Fruit fly (Drosophila melanogaster) whole organism, embryonic: ENCODE results near the gene scramb2.

Source experiments
- CG12659 ChIP-seq: fragments of 200-800 bp; sonication (Bioruptor generic); optimal IDR thresholded peaks from 3 replicates; lab custom pipeline; 2017; ENCODE audit warnings: mild to moderate bottlenecking, missing biosample characterization, missing genetic modification reagents, missing genetic modification characterization
- CG12769 ChIP-seq: fragments of 200-800 bp; sonication (Bioruptor generic); optimal IDR thresholded peaks from 2 replicates; lab custom pipeline; 2019; ENCODE audit warnings: missing biosample characterization, mild to moderate bottlenecking, missing genetic modification characterization, moderate library complexity
- CG13424 ChIP-seq: fragments of 200-800 bp; sonication (Bioruptor generic); optimal IDR thresholded peaks from 2 replicates; lab custom pipeline; 2019; ENCODE audit warnings: missing biosample characterization, mild to moderate bottlenecking, missing genetic modification characterization, moderate library complexity
- CG13894 ChIP-seq: fragments of 200-800 bp; sonication (Bioruptor generic); optimal IDR thresholded peaks from 3 replicates; lab custom pipeline; 2018; ENCODE audit warnings: missing biosample characterization, mild to moderate bottlenecking, missing genetic modification characterization, moderate library complexity
- CG15269 ChIP-seq: fragments of 200-800 bp; sonication (Bioruptor generic); optimal IDR thresholded peaks from 2 replicates; lab custom pipeline; 2018; ENCODE audit warnings: missing biosample characterization, mild to moderate bottlenecking, missing genetic modification characterization, moderate library complexity
- CG16813 ChIP-seq: fragments of 200-800 bp; sonication (Bioruptor generic); IDR thresholded peaks from 3 replicates; pipeline ENCODE4 v1.3.6; 2022; ENCODE audit warnings: missing biosample characterization, missing genetic modification characterization; ENCODE audit not compliant: partially characterized antibody
- CG1832 ChIP-seq: fragments of 200-800 bp; sonication (Bioruptor generic); optimal IDR thresholded peaks from 2 replicates; lab custom pipeline; 2017; ENCODE audit warnings: missing biosample characterization, mild to moderate bottlenecking, missing genetic modification characterization, inconsistent platforms
- CG18599 ChIP-seq: fragments of 200-800 bp; sonication (Bioruptor generic); optimal IDR thresholded peaks from 3 replicates; lab custom pipeline; 2017; ENCODE audit warnings: missing biosample characterization, missing genetic modification characterization, mild to moderate bottlenecking, moderate library complexity, missing genetic modification reagents
- CG30020 ChIP-seq: fragments of 200-800 bp; optimal IDR thresholded peaks from 2 replicates; lab custom pipeline; 2019; ENCODE audit warnings: missing biosample characterization, mild to moderate bottlenecking, missing genetic modification characterization, moderate library complexity
- CG32532 ChIP-seq: fragments of 200-800 bp; sonication (Bioruptor generic); IDR thresholded peaks from 2 replicates; pipeline ENCODE4 v1.3.6; 2022; ENCODE audit warnings: missing biosample characterization, missing genetic modification characterization
- CG42726 ChIP-seq: fragments of 200-800 bp; sonication (Bioruptor generic); IDR thresholded peaks from 2 replicates; pipeline ENCODE4 v1.3.6; 2022; ENCODE audit warnings: missing biosample characterization, missing genetic modification characterization; ENCODE audit not compliant: partially characterized antibody
- CG5180 ChIP-seq: fragments of 200-800 bp; sonication (Bioruptor generic); optimal IDR thresholded peaks from 3 replicates; lab custom pipeline; 2017; ENCODE audit warnings: missing biosample characterization, missing genetic modification characterization, mild to moderate bottlenecking, moderate library complexity, missing genetic modification reagents
- CG5245 ChIP-seq: fragments of 200-800 bp; sonication (Bioruptor generic); optimal IDR thresholded peaks from 3 replicates; lab custom pipeline; 2016; ENCODE audit warnings: missing biosample characterization, missing genetic modification characterization
- CG7556 ChIP-seq: fragments of 200-800 bp; sonication (Bioruptor generic); optimal IDR thresholded peaks from 2 replicates; lab custom pipeline; 2017; ENCODE audit warnings: missing biosample characterization, mild to moderate bottlenecking, missing genetic modification characterization
- CG8388 ChIP-seq: fragments of 200-800 bp; sonication (Bioruptor generic); optimal IDR thresholded peaks from 2 replicates; lab custom pipeline; 2019; ENCODE audit warnings: missing biosample characterization, mild to moderate bottlenecking, missing genetic modification characterization, moderate library complexity
- CG9876 ChIP-seq: fragments of 200-800 bp; sonication (Bioruptor generic); optimal IDR thresholded peaks from 2 replicates; lab custom pipeline; 2016; ENCODE audit warnings: missing biosample characterization, missing genetic modification characterization
- CG9932 ChIP-seq: fragments of 200-800 bp; sonication (Bioruptor generic); IDR thresholded peaks from 2 replicates; pipeline ENCODE4 v1.3.6; 2022; ENCODE audit warnings: missing biosample characterization, missing genetic modification characterization
- E2f2 ChIP-seq: fragments of 200-800 bp; sonication (Bioruptor generic); IDR thresholded peaks from 2 replicates; pipeline ENCODE4 v1.3.6; 2022; ENCODE audit warnings: missing biosample characterization, missing genetic modification characterization
- Ets65A ChIP-seq: fragments of 200-800 bp; sonication (Bioruptor generic); peaks from one replicate; lab custom pipeline; 2016; ENCODE audit warnings: missing biosample characterization, missing genetic modification characterization
- Fer2 ChIP-seq: fragments of 200-800 bp; sonication (Bioruptor generic); optimal IDR thresholded peaks from 2 replicates; lab custom pipeline; 2018; ENCODE audit warnings: missing biosample characterization, mild to moderate bottlenecking, missing genetic modification characterization, moderate library complexity
- H2.0 ChIP-seq: fragments of 200-800 bp; sonication (Bioruptor generic); IDR thresholded peaks from 2 replicates; pipeline ENCODE4 v1.3.6; 2022; ENCODE audit warnings: missing biosample characterization, missing genetic modification characterization
- Hr51 ChIP-seq, 2 experiments: fragments of 200-800 bp; sonication (Bioruptor generic); optimal IDR thresholded peaks; 2 replicates in 1 of 2; 3 replicates in 1 of 2; lab custom pipeline; 2016 to 2018; ENCODE audit warnings: missing biosample characterization in 2 of 2, missing genetic modification characterization in 2 of 2, mild to moderate bottlenecking in 1 of 2, moderate library complexity in 1 of 2
- NFAT ChIP-seq: fragments of 200-800 bp; sonication (Bioruptor generic); IDR thresholded peaks from 2 replicates; pipeline ENCODE4 v1.3.6; 2022; ENCODE audit warnings: missing biosample characterization, missing genetic modification characterization
- NfI ChIP-seq: fragments of 200-800 bp; sonication (Bioruptor generic); optimal IDR thresholded peaks from 3 replicates; lab custom pipeline; 2018; ENCODE audit warnings: missing biosample characterization, mild to moderate bottlenecking, missing genetic modification characterization, moderate library complexity
- Opbp ChIP-seq: fragments of 200-800 bp; sonication (Bioruptor generic); IDR thresholded peaks from 3 replicates; pipeline ENCODE4 v1.3.6; 2022; ENCODE audit warnings: missing biosample characterization, missing genetic modification characterization; ENCODE audit not compliant: partially characterized antibody
- Ptx1 ChIP-seq: fragments of 200-800 bp; sonication (Bioruptor generic); IDR thresholded peaks from 2 replicates; pipeline ENCODE4 v1.3.6; 2022; ENCODE audit warnings: missing biosample characterization, missing genetic modification characterization
- Vsx1 ChIP-seq: fragments of 200-800 bp; sonication (Bioruptor generic); optimal IDR thresholded peaks from 2 replicates; lab custom pipeline; 2017; ENCODE audit warnings: missing biosample characterization, mild to moderate bottlenecking, missing genetic modification characterization, missing genetic modification reagents
- Xbp1 ChIP-seq: fragments of 200-800 bp; sonication (Bioruptor generic); optimal IDR thresholded peaks from 3 replicates; lab custom pipeline; 2016; ENCODE audit warnings: missing biosample characterization, mild to moderate bottlenecking, missing genetic modification characterization
- abd-A ChIP-seq: fragments of 200-800 bp; sonication (Bioruptor generic); optimal IDR thresholded peaks from 3 replicates; lab custom pipeline; 2019; ENCODE audit warnings: missing biosample characterization, mild to moderate bottlenecking, missing genetic modification characterization, moderate library complexity
- ato ChIP-seq: fragments of 200-800 bp; sonication (Bioruptor generic); IDR thresholded peaks from 2 replicates; pipeline ENCODE4 v1.3.6; 2022; ENCODE audit warnings: missing biosample characterization, missing genetic modification characterization; ENCODE audit not compliant: partially characterized antibody
- bab2 ChIP-seq: fragments of 200-800 bp; sonication (Bioruptor generic); optimal IDR thresholded peaks from 2 replicates; lab custom pipeline; 2016; ENCODE audit warnings: missing biosample characterization, missing genetic modification characterization
- bbx ChIP-seq: fragments of 200-800 bp; sonication (Bioruptor generic); IDR thresholded peaks from 2 replicates; pipeline ENCODE4 v1.3.6; 2022; ENCODE audit warnings: missing biosample characterization, missing genetic modification characterization; ENCODE audit not compliant: partially characterized antibody
- chinmo ChIP-seq: fragments of 200-800 bp; sonication (Bioruptor generic); IDR thresholded peaks from 4 replicates; pipeline ENCODE4 v1.3.6; 2022; ENCODE audit warnings: missing biosample characterization, missing genetic modification characterization; ENCODE audit not compliant: partially characterized antibody
- chm ChIP-seq: fragments of 200-800 bp; sonication (Bioruptor generic); IDR thresholded peaks from 2 replicates; pipeline ENCODE4 v1.3.6; 2022; ENCODE audit warnings: missing biosample characterization, missing genetic modification characterization
- ci ChIP-seq: fragments of 200-800 bp; sonication (Bioruptor generic); IDR thresholded peaks from 3 replicates; pipeline ENCODE4 v1.3.6; 2022; ENCODE audit warnings: missing biosample characterization, missing genetic modification characterization
- corto ChIP-seq: fragments of 200-800 bp; sonication (Bioruptor generic); optimal IDR thresholded peaks from 2 replicates; lab custom pipeline; 2016; ENCODE audit warnings: missing biosample characterization, mild to moderate bottlenecking, missing genetic modification characterization, moderate library complexity
- crol ChIP-seq: fragments of 200-800 bp; sonication (Bioruptor generic); IDR thresholded peaks from 2 replicates; pipeline ENCODE4 v1.3.6; 2022; ENCODE audit warnings: missing biosample characterization, missing genetic modification characterization
- dysf ChIP-seq: fragments of 200-800 bp; sonication (Bioruptor generic); IDR thresholded peaks from 3 replicates; pipeline ENCODE4 v1.3.6; 2022; ENCODE audit warnings: missing biosample characterization, missing genetic modification characterization
- grau ChIP-seq: fragments of 200-800 bp; optimal IDR thresholded peaks from 3 replicates; lab custom pipeline; 2019; ENCODE audit warnings: missing biosample characterization, mild to moderate bottlenecking, missing genetic modification characterization, moderate library complexity
- inv ChIP-seq: fragments of 200-800 bp; sonication (Bioruptor generic); IDR thresholded peaks from 2 replicates; pipeline ENCODE4 v1.3.6; 2022; ENCODE audit warnings: missing biosample characterization, missing genetic modification characterization; ENCODE audit not compliant: partially characterized antibody
- knrl ChIP-seq: fragments of 200-800 bp; sonication (Bioruptor generic); IDR thresholded peaks from 3 replicates; pipeline ENCODE4 v1.3.6; 2022; ENCODE audit warnings: missing biosample characterization, missing genetic modification characterization; ENCODE audit not compliant: partially characterized antibody
- lilli ChIP-seq: fragments of 200-800 bp; sonication (Bioruptor generic); optimal IDR thresholded peaks from 3 replicates; lab custom pipeline; 2016; ENCODE audit warnings: missing biosample characterization, missing genetic modification characterization
- onecut ChIP-seq: fragments of 200-800 bp; sonication (Bioruptor generic); IDR thresholded peaks from 2 replicates; pipeline ENCODE4 v1.3.6; 2022; ENCODE audit warnings: missing biosample characterization, missing genetic modification characterization
- pros ChIP-seq: fragments of 200-800 bp; sonication (Bioruptor generic); optimal IDR thresholded peaks from 3 replicates; lab custom pipeline; 2019; ENCODE audit warnings: missing biosample characterization, mild to moderate bottlenecking, missing genetic modification characterization, moderate library complexity
- slbo ChIP-seq: fragments of 200-800 bp; sonication (Bioruptor generic); IDR thresholded peaks from 2 replicates; pipeline ENCODE4 v1.3.6; 2022; ENCODE audit warnings: missing biosample characterization, missing genetic modification characterization
- sug ChIP-seq: fragments of 200-800 bp; optimal IDR thresholded peaks from 2 replicates; lab custom pipeline; 2019; ENCODE audit warnings: missing biosample characterization, mild to moderate bottlenecking, missing genetic modification characterization, moderate library complexity
- vfl ChIP-seq: fragments of 200-800 bp; sonication (Bioruptor generic); optimal IDR thresholded peaks from 2 replicates; lab custom pipeline; 2016; ENCODE audit warnings: missing biosample characterization, missing genetic modification characterization
- z ChIP-seq: fragments of 200-800 bp; sonication (Bioruptor generic); IDR thresholded peaks from 3 replicates; pipeline ENCODE4 v1.3.6; 2022; ENCODE audit warnings: missing biosample characterization, missing genetic modification characterization

scramb2 gene

DNA sequence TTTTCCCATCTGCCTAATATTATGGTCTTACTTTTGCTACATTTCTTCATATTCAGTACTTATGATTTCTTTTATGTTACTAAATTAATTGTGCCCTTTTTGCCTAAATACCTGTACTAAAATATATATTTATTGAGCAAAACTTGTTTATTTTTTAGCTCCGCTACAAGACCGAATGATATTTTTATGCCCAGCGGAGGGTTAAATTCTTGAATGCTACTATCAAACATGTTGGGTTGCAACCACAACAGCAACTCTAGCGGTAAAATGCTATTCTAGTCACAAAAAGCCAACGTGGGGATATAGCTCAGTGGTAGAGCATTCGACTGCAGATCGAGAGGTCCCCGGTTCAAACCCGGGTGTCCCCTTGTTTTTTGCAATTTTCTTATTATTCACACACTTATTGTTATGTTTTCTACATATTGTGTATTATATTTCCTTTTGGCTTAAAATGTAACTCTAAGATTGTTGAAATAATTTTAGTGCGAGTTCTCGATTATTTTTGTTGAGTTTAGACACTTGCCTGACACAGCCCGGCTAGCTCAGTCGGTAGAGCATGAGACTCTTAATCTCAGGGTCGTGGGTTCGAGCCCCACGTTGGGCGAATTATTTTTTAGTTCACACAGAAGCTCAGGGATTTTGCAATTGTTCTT is 49.6 kb upstream of the scramb2 start:
- TF ChIP-seq CG32532 (peak; percentile 43; the same call in 1 of the 2 replicates), corto (GFP tag; lab: Kevin White, UChicago) (peak; percentile 15), lilli (GFP tag; lab: Kevin White, UChicago) (peak; percentile 49), z (no peak), CG42726 (GFP tag; lab: Robert Waterston, UW) (peak; percentile 88), Xbp1 (GFP tag; lab: Kevin White, UChicago) (no peak), H2.0 (GFP tag; lab: Robert Waterston, UW) (peak; percentile 20; the same call in 1 of the 2 replicates), CG12769 (peak; percentile 3), Hr51 (GFP tag; optimal IDR thresholded peaks at IDR 0.05; lab: Kevin White, UChicago) (no peak), CG9932 (GFP tag; lab: Robert Waterston, UW) (peak; percentile 51), grau (tag; lab: Kevin White, UChicago) (peak; percentile 40), ato (GFP tag; lab: Robert Waterston, UW) (peak; percentile 93), CG5245 (GFP tag; lab: Kevin White, UChicago) (no peak), bbx (GFP tag; lab: Robert Waterston, UW) (peak; percentile 91), CG9876 (GFP tag; lab: Kevin White, UChicago) (no peak), chinmo (GFP tag; lab: Robert Waterston, UW) (peak; percentile 54; the same call in 2 of the 4 replicates), Ptx1 (GFP tag; lab: Robert Waterston, UW) (0 out of 2 replicates have a peak, but pooled peaks have one; percentile 17), CG1832 (GFP tag; lab: Kevin White, UChicago) (no peak), crol (no peak), CG13894 (tag; lab: Kevin White, UChicago) (peak; percentile 40), abd-A (tag; lab: Kevin White, UChicago) (no peak), CG5180 (peak; percentile 99), ci (GFP tag; lab: Robert Waterston, UW) (peak; percentile 45; the same call in 1 of the 3 replicates), CG12659 (GFP tag; lab: Kevin White, UChicago) (peak; percentile 17), CG16813 (GFP tag; lab: Robert Waterston, UW) (peak; percentile 89), sug (tag; lab: Kevin White, UChicago) (peak; percentile 10), bab2 (no peak), onecut (no peak), CG30020 (no peak), slbo (GFP tag; lab: Robert Waterston, UW) (0 out of 2 replicates have a peak, but pooled peaks have one; percentile 3), NFAT (GFP tag; lab: Robert Waterston, UW) (peak; percentile 40; the same call in 1 of the 2 replicates), Ets65A (GFP tag; lab: Kevin White, UChicago) (no peak), inv (GFP tag; lab: Robert Waterston, UW) (peak; percentile 62; the same call in 1 of the 2 replicates), Opbp (GFP tag; lab: Robert Waterston, UW) (peak; percentile 95), CG13424 (tag; lab: Kevin White, UChicago) (peak; percentile 36), CG15269 (tag; lab: Kevin White, UChicago) (peak; percentile 29), Fer2 (tag; lab: Kevin White, UChicago) (peak; percentile 34), CG18599 (peak; percentile 49), E2f2 (GFP tag; lab: Robert Waterston, UW) (peak; percentile 20; the same call in 1 of the 2 replicates), chm (peak; percentile 53), Vsx1 (GFP tag; lab: Kevin White, UChicago) (no peak), CG7556 (GFP tag; lab: Kevin White, UChicago) (peak; percentile 24), pros (GFP tag; lab: Kevin White, UChicago) (peak; percentile 76), dysf (GFP tag; lab: Robert Waterston, UW) (peak; percentile 35; the same call in 1 of the 3 replicates), vfl (GFP tag; lab: Kevin White, UChicago) (no peak), CG8388 (GFP tag; lab: Kevin White, UChicago) (no peak), NfI (peak; percentile 5), knrl (GFP tag; lab: Robert Waterston, UW) (peak; percentile 74)
